Worm (Caenorhabditis elegans) whole organism, mixed stage, embryonic: ENCODE results near the gene cfp-1.
A peak's percentile ranks its signal among the peaks of the same experiment; 100 is the strongest.

Experiments
- M03D4.4 ChIP-seq: sonication (generic microtip); optimal IDR thresholded peaks from 2 replicates; lab custom pipeline; 2017; ENCODE audit warnings: mild to moderate bottlenecking, missing genetic modification characterization, missing compliant biosample characterization
- bed-3 ChIP-seq: fragments of 200-800 bp; sonication (Bioruptor generic); optimal IDR thresholded peaks from 3 replicates; lab custom pipeline; 2018; ENCODE audit warnings: mild to moderate bottlenecking, missing genetic modification characterization, moderate library complexity, missing compliant biosample characterization
- ceh-39 ChIP-seq: fragments of 150-350 bp; optimal IDR thresholded peaks from 2 replicates; lab custom pipeline; 2014; ENCODE audit warnings: missing biosample characterization, missing genetic modification characterization
- ceh-43 ChIP-seq: fragments of 200-800 bp; sonication (Bioruptor generic); optimal IDR thresholded peaks from 2 replicates; lab custom pipeline; 2018; ENCODE audit warnings: mild to moderate bottlenecking, missing genetic modification characterization, moderate library complexity, missing compliant biosample characterization
- ces-1 ChIP-seq: fragments of 150-350 bp; optimal IDR thresholded peaks from 2 replicates; lab custom pipeline; 2014; ENCODE audit warnings: missing biosample characterization, missing genetic modification reagents, missing genetic modification characterization
- cnd-1 ChIP-seq: fragments of 200-800 bp; sonication (Bioruptor generic); optimal IDR thresholded peaks from 2 replicates; lab custom pipeline; 2018; ENCODE audit warnings: mild to moderate bottlenecking, missing genetic modification characterization, missing compliant biosample characterization
- elt-1 ChIP-seq: sonication (generic microtip); optimal IDR thresholded peaks from 2 replicates; lab custom pipeline; 2017; ENCODE audit warnings: missing genetic modification characterization, mild to moderate bottlenecking, missing compliant biosample characterization, antibody characterized with exemption, moderate library complexity, borderline replicate concordance; ENCODE audit not compliant: insufficient read depth
- elt-3 ChIP-seq: fragments of 150-350 bp; optimal IDR thresholded peaks from 2 replicates; lab custom pipeline; 2014; ENCODE audit warnings: missing biosample characterization, missing genetic modification characterization
- flh-1 ChIP-seq: fragments of 200-800 bp; sonication (Bioruptor generic); optimal IDR thresholded peaks from 2 replicates; lab custom pipeline; 2018; ENCODE audit warnings: mild to moderate bottlenecking, missing genetic modification characterization, moderate library complexity, missing compliant biosample characterization
- ham-2 ChIP-seq: fragments of 200-800 bp; sonication (Bioruptor generic); optimal IDR thresholded peaks from 2 replicates; lab custom pipeline; 2018; ENCODE audit warnings: mild to moderate bottlenecking, missing genetic modification characterization, missing compliant biosample characterization
- hlh-1 ChIP-seq: fragments of 150-350 bp; optimal IDR thresholded peaks from 2 replicates; lab custom pipeline; 2014; ENCODE audit warnings: missing biosample characterization, missing genetic modification reagents, missing genetic modification characterization
- lin-13 ChIP-seq: fragments of 150-350 bp; optimal IDR thresholded peaks from 2 replicates; lab custom pipeline; 2014; ENCODE audit warnings: missing biosample characterization, missing genetic modification characterization
- lin-32 ChIP-seq: fragments of 200-800 bp; sonication (Bioruptor generic); optimal IDR thresholded peaks from 2 replicates; lab custom pipeline; 2018; ENCODE audit warnings: mild to moderate bottlenecking, missing genetic modification characterization, missing compliant biosample characterization
- lsy-2 ChIP-seq: fragments of 150-350 bp; optimal IDR thresholded peaks from 2 replicates; lab custom pipeline; 2014; ENCODE audit warnings: missing biosample characterization, missing genetic modification characterization
- mab-5 ChIP-seq: fragments of 150-350 bp; optimal IDR thresholded peaks from 2 replicates; lab custom pipeline; 2014; ENCODE audit warnings: missing biosample characterization, missing genetic modification characterization
- mep-1 ChIP-seq: fragments of 150-350 bp; optimal IDR thresholded peaks from 2 replicates; lab custom pipeline; 2017; ENCODE audit warnings: missing biosample characterization, missing genetic modification reagents, missing genetic modification characterization, inconsistent platforms
- mls-2 ChIP-seq: sonication (generic microtip); optimal IDR thresholded peaks from 2 replicates; lab custom pipeline; 2016; ENCODE audit warnings: mild to moderate bottlenecking, missing genetic modification characterization, moderate library complexity, missing compliant biosample characterization
- nhr-12 ChIP-seq: fragments of 150-350 bp; optimal IDR thresholded peaks from 2 replicates; lab custom pipeline; 2014; ENCODE audit warnings: missing biosample characterization, missing genetic modification characterization
- nhr-2 ChIP-seq: fragments of 150-350 bp; optimal IDR thresholded peaks from 2 replicates; lab custom pipeline; 2014; ENCODE audit warnings: missing biosample characterization, missing genetic modification characterization
- nhr-237 ChIP-seq: fragments of 150-350 bp; optimal IDR thresholded peaks from 2 replicates; lab custom pipeline; 2014; ENCODE audit warnings: missing biosample characterization, missing genetic modification characterization
- nhr-28 ChIP-seq: fragments of 150-350 bp; optimal IDR thresholded peaks from 2 replicates; lab custom pipeline; 2014; ENCODE audit warnings: missing biosample characterization, missing genetic modification characterization
- nhr-76 ChIP-seq: sonication (generic microtip); optimal IDR thresholded peaks from 2 replicates; lab custom pipeline; 2017; ENCODE audit warnings: missing biosample characterization, missing genetic modification characterization
- pha-4 ChIP-seq: fragments of 150-350 bp; optimal IDR thresholded peaks from 2 replicates; lab custom pipeline; 2018; ENCODE audit warnings: missing biosample characterization, missing genetic modification reagents, missing genetic modification characterization
- snpc-4 ChIP-seq: fragments of 150-350 bp; optimal IDR thresholded peaks from 2 replicates; lab custom pipeline; 2014; ENCODE audit warnings: missing biosample characterization, missing genetic modification characterization
- sptf-1 ChIP-seq: sonication (generic microtip); optimal IDR thresholded peaks from 2 replicates; lab custom pipeline; 2017; ENCODE audit warnings: mild to moderate bottlenecking, missing genetic modification characterization, moderate library complexity, missing compliant biosample characterization
- unc-120 ChIP-seq: sonication (generic microtip); optimal IDR thresholded peaks from 2 replicates; lab custom pipeline; 2017; ENCODE audit warnings: missing genetic modification characterization, missing compliant biosample characterization; ENCODE audit not compliant: poor library complexity, severe bottlenecking
- unc-39 ChIP-seq: fragments of 150-350 bp; optimal IDR thresholded peaks from 2 replicates; lab custom pipeline; 2014; ENCODE audit warnings: missing biosample characterization, missing genetic modification characterization
- unc-62 ChIP-seq: fragments of 150-350 bp; optimal IDR thresholded peaks from 2 replicates; lab custom pipeline; 2014; ENCODE audit warnings: missing biosample characterization, missing genetic modification reagents, missing genetic modification characterization
- zip-8 ChIP-seq: fragments of 150-350 bp; optimal IDR thresholded peaks from 2 replicates; lab custom pipeline; 2014; ENCODE audit warnings: missing biosample characterization, missing genetic modification characterization
- ztf-11 ChIP-seq: fragments of 150-350 bp; optimal IDR thresholded peaks from 2 replicates; lab custom pipeline; 2014; ENCODE audit warnings: missing biosample characterization, missing genetic modification characterization

cfp-1 gene

ce11 chrIV:14060612-14061011 lies 16.6 kb upstream of the cfp-1 start, which contains the start of gene Y37A1B.4:
Gene Y37A1B.4, minus strand, starts transcription at chrIV:14060712.
- TF ChIP-seq nhr-76 = no peak
- TF ChIP-seq ceh-43 (GFP tag; lab: Kevin White, UChicago) = no peak
- TF ChIP-seq nhr-28 = no peak
- TF ChIP-seq mab-5 (tag; lab: Kevin White, UChicago) = no peak
- TF ChIP-seq elt-1 = no peak
- no peak for TF ChIP-seq nhr-237
- no peak for TF ChIP-seq mls-2 (tag; lab: Kevin White, UChicago)
- no peak for TF ChIP-seq lsy-2
- TF ChIP-seq nhr-2 = no peak
- TF ChIP-seq sptf-1 (tag; lab: Kevin White, UChicago) = no peak
- no peak for TF ChIP-seq lin-32 (GFP tag; lab: Kevin White, UChicago)
- TF ChIP-seq lin-13 (tag; lab: Kevin White, UChicago) = no peak
- no peak for TF ChIP-seq hlh-1 (tag; lab: Kevin White, UChicago)
- no peak for TF ChIP-seq zip-8 (tag; lab: Kevin White, UChicago)
- no peak for TF ChIP-seq snpc-4 (tag; lab: Kevin White, UChicago)
- no peak for TF ChIP-seq ceh-39 (tag; lab: Kevin White, UChicago)
- no peak for TF ChIP-seq cnd-1 (tag; lab: Kevin White, UChicago)

- no peak for TF ChIP-seq sptf-1 (tag; lab: Kevin White, UChicago)
- no peak for TF ChIP-seq unc-62 (GFP tag; lab: Kevin White, UChicago)
- no peak for TF ChIP-seq unc-39 (tag; lab: Kevin White, UChicago)
- no peak for TF ChIP-seq cnd-1 (tag; lab: Kevin White, UChicago)
- TF ChIP-seq nhr-2 = no peak
- no peak for TF ChIP-seq lin-32 (GFP tag; lab: Kevin White, UChicago)
- TF ChIP-seq mab-5 (tag; lab: Kevin White, UChicago) = no peak
- no peak for TF ChIP-seq elt-3 (tag; lab: Kevin White, UChicago)
- TF ChIP-seq lin-13 (tag; lab: Kevin White, UChicago) = no peak
- TF ChIP-seq pha-4 (tag; lab: Kevin White, UChicago) = no peak
- no peak for TF ChIP-seq ceh-43 (GFP tag; lab: Kevin White, UChicago)
- TF ChIP-seq elt-1 = no peak
- TF ChIP-seq ces-1 (GFP tag; lab: Kevin White, UChicago) = no peak
Measured at ce11 chrIV:14066403-14066802, 10.8 kb upstream of the cfp-1 start.

ce11 chrIV:14069760-14070159 lies 7.5 kb upstream of the cfp-1 start, which contains the start of gene lst-4:
Gene lst-4, minus strand, starts transcription at chrIV:14069860.
- TF ChIP-seq nhr-76 (no peak), cnd-1 (tag; lab: Kevin White, UChicago) (no peak), snpc-4 (tag; lab: Kevin White, UChicago) (no peak), ceh-39 (tag; lab: Kevin White, UChicago) (no peak)

ce11 chrIV:14070185-14070991 lies 6.8 kb upstream of the cfp-1 start:
- TF ChIP-seq M03D4.4 (tag; lab: Kevin White, UChicago) (no peak), nhr-237 (no peak), unc-39 (tag; lab: Kevin White, UChicago) (no peak), bed-3 (GFP tag; lab: Kevin White, UChicago) (no peak), elt-3 (tag; lab: Kevin White, UChicago) (no peak), ham-2 (peak; percentile 80), hlh-1 (tag; lab: Kevin White, UChicago) (no peak), nhr-28 (no peak), mab-5 (tag; lab: Kevin White, UChicago) (no peak), cnd-1 (tag; lab: Kevin White, UChicago) (no peak), lin-32 (GFP tag; lab: Kevin White, UChicago) (no peak), ztf-11 (tag; lab: Kevin White, UChicago) (no peak), snpc-4 (tag; lab: Kevin White, UChicago) (no peak), ceh-39 (tag; lab: Kevin White, UChicago) (no peak), mep-1 (tag; lab: Kevin White, UChicago) (no peak), zip-8 (tag; lab: Kevin White, UChicago) (peak; percentile 25), flh-1 (GFP tag; lab: Kevin White, UChicago) (no peak), pha-4 (tag; lab: Kevin White, UChicago) (no peak), unc-62 (GFP tag; lab: Kevin White, UChicago) (no peak), nhr-12 (tag; lab: Kevin White, UChicago) (no peak), nhr-76 (no peak), unc-120 (tag; lab: Kevin White, UChicago) (no peak), ces-1 (GFP tag; lab: Kevin White, UChicago) (no peak), elt-1 (peak; percentile 45)
